Worm (Caenorhabditis elegans): ENCODE results near the gene uroc-1.

- no peak for TF ChIP-seq pha-4 (tag; optimal IDR thresholded peaks at IDR 0.05)
- no peak for TF ChIP-seq snpc-4 (tag; optimal IDR thresholded peaks at IDR 0.05)
- TF ChIP-seq nhr-2 (tag; optimal IDR thresholded peaks at IDR 0.05): peak; percentile 54
- no peak for TF ChIP-seq nhr-12 (tag; optimal IDR thresholded peaks at IDR 0.05)
- TF ChIP-seq ham-2 (GFP tag; optimal IDR thresholded peaks at IDR 0.05): no peak
- TF ChIP-seq sptf-1 (tag; optimal IDR thresholded peaks at IDR 0.05): no peak
- no peak for TF ChIP-seq hlh-1 (tag; optimal IDR thresholded peaks at IDR 0.05)
- TF ChIP-seq unc-62 (GFP tag; optimal IDR thresholded peaks at IDR 0.05): no peak
- TF ChIP-seq lin-13 (tag; optimal IDR thresholded peaks at IDR 0.05): no peak
- TF ChIP-seq mep-1 (tag; optimal IDR thresholded peaks at IDR 0.05): no peak
- no peak for TF ChIP-seq ces-1 (GFP tag; optimal IDR thresholded peaks at IDR 0.05)
- no peak for TF ChIP-seq nhr-237 (tag; optimal IDR thresholded peaks at IDR 0.05)
These were observed 36.8 kb downstream of the uroc-1 start, which contains the start of gene zip-7 for ce11 chrIV:16505632-16506203.
